Worm (Caenorhabditis elegans): ENCODE results near the gene nrfl-1.
A peak's percentile ranks its signal among the peaks of the same experiment; 100 is the strongest.

nrfl-1 gene

ce11 chrIV:9095553-9095952 is 23.3 kb upstream of the nrfl-1 start, which contains the start of gene icln-1:
TSS of gene icln-1 (minus strand) at chrIV:9095653.
- no peak for TF ChIP-seq ttx-3 (tag; optimal IDR thresholded peaks at IDR 0.05)

DNA sequence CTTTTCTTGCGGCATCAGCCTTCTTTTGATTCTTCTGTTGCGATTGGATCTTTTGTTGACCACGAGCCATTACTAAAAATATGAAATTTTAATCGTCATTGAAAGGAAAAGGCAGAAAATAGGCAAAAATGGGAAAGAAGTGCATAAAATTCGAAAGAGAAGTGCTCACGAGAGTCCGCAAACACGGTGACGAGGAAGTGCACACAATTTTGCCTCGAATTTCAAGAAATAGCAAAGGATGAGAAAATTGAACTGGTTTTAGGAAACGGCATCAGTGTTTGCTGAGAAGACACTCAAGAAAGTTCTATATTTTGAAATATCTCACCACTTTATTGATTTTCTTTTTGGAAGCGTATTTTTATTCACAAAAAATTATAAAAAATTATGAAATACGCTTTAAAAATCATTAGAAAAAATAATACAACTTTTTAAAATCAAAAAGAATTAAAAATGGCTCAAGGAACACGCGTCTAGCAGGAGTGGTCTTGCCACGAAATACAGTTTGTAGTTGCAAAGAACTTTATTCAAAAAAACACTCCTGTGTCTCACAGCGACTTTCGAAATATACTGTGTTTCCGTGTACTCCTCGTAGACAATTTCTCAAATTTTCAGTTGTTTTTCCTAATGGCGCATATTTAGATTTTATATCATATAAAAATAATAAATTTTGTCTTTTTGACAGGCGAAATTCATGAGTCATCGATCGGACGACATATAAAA is 22.6 kb upstream of the nrfl-1 start, which contains the start of the genes znf-706 and cpna-3:
Gene znf-706, minus strand, starts transcription at position 72 of the 720 bp plus-strand sequence.
Gene cpna-3, plus strand, starts transcription at position 683 of the 720 bp plus-strand sequence.
- TF ChIP-seq pqm-1 (tag; optimal IDR thresholded peaks at IDR 0.05) (no peak), madf-2 (tag; optimal IDR thresholded peaks at IDR 0.05) (no peak), ceh-34 (tag; optimal IDR thresholded peaks at IDR 0.05) (peak; percentile 18), hlh-30 (tag; optimal IDR thresholded peaks at IDR 0.05; ENCODE audit: insufficient read depth) (peak; percentile 38), C38D4.7 (GFP tag; optimal IDR thresholded peaks at IDR 0.05) (no peak), pha-2 (tag; optimal IDR thresholded peaks at IDR 0.05) (no peak), hlh-15 (tag; optimal IDR thresholded peaks at IDR 0.05) (no peak)

DNA sequence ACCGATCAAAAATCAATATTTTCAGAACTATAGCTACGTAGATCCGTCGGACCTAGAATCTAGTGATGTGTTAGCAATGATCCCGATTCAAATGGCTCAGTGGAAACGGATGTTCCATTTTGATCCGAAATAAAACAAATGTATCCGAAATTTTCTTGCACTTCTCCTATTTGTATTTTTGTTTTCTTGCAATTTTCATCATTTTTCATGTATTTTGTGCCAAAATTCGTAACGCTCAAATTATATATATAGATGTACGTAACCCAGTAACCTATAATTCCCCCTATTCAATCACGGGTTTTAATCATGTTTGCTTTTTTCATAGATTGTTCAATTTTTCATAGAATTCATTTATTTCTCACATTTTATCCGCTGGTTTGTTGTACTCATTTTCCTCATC is 19.9 kb upstream of the nrfl-1 start, which contains the start of gene gldi-10:
Gene gldi-10, plus strand, starts transcription at position 301 of the 400 bp plus-strand sequence.
- TF ChIP-seq ahr-1 (tag; optimal IDR thresholded peaks at IDR 0.05): no peak
- TF ChIP-seq ceh-9 (tag; optimal IDR thresholded peaks at IDR 0.05): no peak
- no peak for TF ChIP-seq lim-6 (tag; optimal IDR thresholded peaks at IDR 0.05)
- TF ChIP-seq ceh-6 (GFP tag; optimal IDR thresholded peaks at IDR 0.05): no peak

DNA sequence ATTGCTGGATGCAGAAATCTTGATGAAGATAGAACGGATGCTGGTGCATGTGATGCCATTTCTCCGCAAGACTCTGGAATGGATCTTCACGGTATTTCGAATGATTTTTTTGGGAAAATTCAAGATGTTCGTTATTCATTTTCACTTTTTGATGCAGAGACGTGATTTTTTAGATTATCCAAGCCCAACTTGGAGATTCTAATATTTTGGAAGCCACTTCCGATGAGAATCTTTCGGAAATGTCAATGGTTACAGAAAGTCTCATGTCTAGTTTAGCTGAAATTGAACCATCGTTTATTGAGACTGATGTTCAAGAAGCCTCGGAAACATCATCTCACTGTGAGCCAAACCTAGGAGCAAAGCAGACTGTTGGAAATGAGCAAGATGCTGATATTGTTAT is 18.1 kb upstream of the nrfl-1 start:
- no peak for TF ChIP-seq hlh-15 (tag; optimal IDR thresholded peaks at IDR 0.05)

ce11 chrIV:9104071-9105016 is 14.5 kb upstream of the nrfl-1 start, which contains the start of the genes C01F6.14 and fem-3:
TSS of gene C01F6.14 (minus strand) at chrIV:9104121.
TSS of gene fem-3 (plus strand) at chrIV:9104966.
- TF ChIP-seq gmeb-2 (tag; optimal IDR thresholded peaks at IDR 0.05) (no peak), che-1 (tag; optimal IDR thresholded peaks at IDR 0.05) (no peak), ceh-31 (tag; optimal IDR thresholded peaks at IDR 0.05) (no peak), odd-2 (tag; optimal IDR thresholded peaks at IDR 0.05) (no peak), fkh-10 (GFP tag; optimal IDR thresholded peaks at IDR 0.05) (no peak), ceh-45 (GFP tag; IDR thresholded peaks at IDR 0.05) (no peak), pha-4 (tag; optimal IDR thresholded peaks at IDR 0.05) (no peak), pat-9 (tag; optimal IDR thresholded peaks at IDR 0.05) (no peak), ceh-9 (tag; optimal IDR thresholded peaks at IDR 0.05) (no peak), pqm-1 (tag; optimal IDR thresholded peaks at IDR 0.05) (no peak), ceh-6 (GFP tag; optimal IDR thresholded peaks at IDR 0.05) (no peak), ceh-18 (tag; optimal IDR thresholded peaks at IDR 0.05) (no peak), ceh-19 (GFP tag; optimal IDR thresholded peaks at IDR 0.05) (no peak), sox-4 (tag; optimal IDR thresholded peaks at IDR 0.05) (no peak), mec-3 (tag; optimal IDR thresholded peaks at IDR 0.05; ENCODE audit: borderline replicate concordance) (no peak), ceh-34 (tag; optimal IDR thresholded peaks at IDR 0.05) (no peak), C08G9.2 (tag; optimal IDR thresholded peaks at IDR 0.05) (no peak), fax-1 (tag; optimal IDR thresholded peaks at IDR 0.05) (no peak), ztf-16 (tag; optimal IDR thresholded peaks at IDR 0.05) (no peak)

DNA sequence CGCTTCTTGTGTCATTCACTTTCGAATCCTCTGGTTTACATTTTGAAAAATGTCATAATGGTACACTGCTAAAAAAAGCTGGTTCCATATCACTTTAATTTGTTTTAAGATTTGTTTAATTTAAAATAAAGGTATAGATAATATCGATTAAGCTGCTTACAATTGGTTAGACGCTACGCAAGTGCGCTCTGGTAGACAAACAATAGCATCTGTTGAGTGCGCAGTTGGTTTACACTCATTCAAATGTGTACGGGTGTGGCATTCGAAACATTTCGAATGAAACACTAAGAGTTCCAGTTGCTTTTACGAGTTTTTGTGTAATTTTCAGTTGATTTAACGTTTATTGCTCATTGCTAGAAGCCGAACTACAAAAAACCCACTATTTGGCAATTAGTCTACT is 11.4 kb upstream of the nrfl-1 start:
- TF ChIP-seq elt-2 (tag; optimal IDR thresholded peaks at IDR 0.05) (peak; percentile 19), F13H6.1 (tag; optimal IDR thresholded peaks at IDR 0.05) (no peak), madf-2 (tag; optimal IDR thresholded peaks at IDR 0.05) (no peak), sox-2 (GFP tag; IDR thresholded peaks at IDR 0.05) (peak; percentile 11; the same call in 1 of the 2 replicates), ceh-45 (GFP tag; IDR thresholded peaks at IDR 0.05) (no peak), K02D7.2 (tag; optimal IDR thresholded peaks at IDR 0.05) (no peak), ceh-19 (GFP tag; optimal IDR thresholded peaks at IDR 0.05) (no peak), lim-6 (tag; optimal IDR thresholded peaks at IDR 0.05) (no peak), ceh-6 (GFP tag; optimal IDR thresholded peaks at IDR 0.05) (no peak), ahr-1 (tag; optimal IDR thresholded peaks at IDR 0.05) (no peak), fkh-6 (tag; optimal IDR thresholded peaks at IDR 0.05) (no peak), ceh-31 (tag; optimal IDR thresholded peaks at IDR 0.05) (peak; percentile 41), unc-86 (tag; optimal IDR thresholded peaks at IDR 0.05) (no peak), npax-4 (tag; optimal IDR thresholded peaks at IDR 0.05) (no peak), pha-4 (tag; optimal IDR thresholded peaks at IDR 0.05) (no peak), hlh-8 (tag; optimal IDR thresholded peaks at IDR 0.05) (peak; percentile 47), ceh-22 (tag; optimal IDR thresholded peaks at IDR 0.05) (no peak), rnt-1 (tag; optimal IDR thresholded peaks at IDR 0.05) (no peak), fax-1 (tag; optimal IDR thresholded peaks at IDR 0.05) (no peak), sdc-2 (tag; optimal IDR thresholded peaks at IDR 0.05) (no peak)
